Worm (Caenorhabditis elegans) whole organism, L2 larva: ENCODE data around the gene hcf-1.

Experiments
- C34F6.9 ChIP-seq: fragments of 150-350 bp; optimal IDR thresholded peaks from 2 replicates; lab custom pipeline; 2014; ENCODE audit warnings: missing biosample characterization, missing genetic modification characterization
- F13H6.1 ChIP-seq: sonication (generic microtip); optimal IDR thresholded peaks from 2 replicates; lab custom pipeline; 2016; ENCODE audit warnings: missing genetic modification characterization, missing compliant biosample characterization
- Y55F3AM.14 ChIP-seq: fragments of 200-800 bp; sonication (Bioruptor generic); optimal IDR thresholded peaks from 2 replicates; lab custom pipeline; 2018; ENCODE audit warnings: mild to moderate bottlenecking, missing genetic modification characterization, missing compliant biosample characterization
- ama-1 ChIP-seq: fragments of 150-350 bp; optimal IDR thresholded peaks from 2 replicates; lab custom pipeline; 2018; ENCODE audit warnings: inconsistent platforms
- blmp-1 ChIP-seq: sonication (generic microtip); optimal IDR thresholded peaks from 2 replicates; lab custom pipeline; 2017; ENCODE audit warnings: missing genetic modification characterization, mild to moderate bottlenecking, missing compliant biosample characterization, antibody characterized with exemption, moderate library complexity; ENCODE audit not compliant: insufficient read depth
- crh-2 ChIP-seq: sonication (generic microtip); optimal IDR thresholded peaks from 2 replicates; lab custom pipeline; 2017; ENCODE audit warnings: missing biosample characterization, missing genetic modification characterization
- elt-1 ChIP-seq: fragments of 150-350 bp; optimal IDR thresholded peaks from 2 replicates; lab custom pipeline; 2014; ENCODE audit warnings: missing biosample characterization, missing genetic modification characterization
- fos-1 ChIP-seq: fragments of 150-350 bp; optimal IDR thresholded peaks from 2 replicates; lab custom pipeline; 2014; ENCODE audit warnings: missing biosample characterization, missing genetic modification characterization
- lin-11 ChIP-seq: fragments of 150-350 bp; sonication (generic microtip); optimal IDR thresholded peaks from 2 replicates; lab custom pipeline; 2014; ENCODE audit warnings: missing biosample characterization, missing genetic modification characterization, inconsistent platforms, mixed read lengths
- lin-13 ChIP-seq: fragments of 150-350 bp; optimal IDR thresholded peaks from 2 replicates; lab custom pipeline; 2014; ENCODE audit warnings: missing biosample characterization, missing genetic modification reagents, missing genetic modification characterization
- lsy-2 ChIP-seq, 2 experiments: fragments of 150-350 bp in 1 of 2; sonication (generic microtip) in 1 of 2; optimal IDR thresholded peaks; 2 replicates each; lab custom pipeline; 2014 to 2017; ENCODE audit warnings: missing biosample characterization in 2 of 2, missing genetic modification characterization in 2 of 2
- mbf-1 ChIP-seq: sonication (generic microtip); optimal IDR thresholded peaks from 2 replicates; lab custom pipeline; 2017; ENCODE audit warnings: missing biosample characterization, missing genetic modification characterization
- mdl-1 ChIP-seq, 2 experiments: fragments of 150-350 bp in 1 of 2; sonication (generic microtip) in 1 of 2; optimal IDR thresholded peaks; 2 replicates each; lab custom pipeline; 2017; ENCODE audit warnings: missing biosample characterization in 2 of 2, missing genetic modification characterization in 2 of 2
- nhr-10 ChIP-seq: sonication (generic microtip); optimal IDR thresholded peaks from 2 replicates; lab custom pipeline; 2017; ENCODE audit warnings: missing biosample characterization, missing genetic modification characterization
- nhr-11 ChIP-seq: fragments of 150-350 bp; optimal IDR thresholded peaks from 2 replicates; lab custom pipeline; 2014; ENCODE audit warnings: missing biosample characterization, missing genetic modification characterization
- nhr-129 ChIP-seq: fragments of 150-350 bp; optimal IDR thresholded peaks from 2 replicates; lab custom pipeline; 2014; ENCODE audit warnings: missing biosample characterization, missing genetic modification characterization
- nhr-23 ChIP-seq: fragments of 150-350 bp; optimal IDR thresholded peaks from 2 replicates; lab custom pipeline; 2014; ENCODE audit warnings: missing biosample characterization, missing genetic modification reagents, missing genetic modification characterization
- nhr-237 ChIP-seq: fragments of 150-350 bp; optimal IDR thresholded peaks from 2 replicates; lab custom pipeline; 2014; ENCODE audit warnings: missing biosample characterization, missing genetic modification characterization
- nhr-25 ChIP-seq: fragments of 150-350 bp; sonication (generic microtip); optimal IDR thresholded peaks from 3 replicates; lab custom pipeline; 2014; ENCODE audit warnings: missing biosample characterization, missing genetic modification characterization
- nhr-6 ChIP-seq: fragments of 150-350 bp; optimal IDR thresholded peaks from 2 replicates; lab custom pipeline; 2014; ENCODE audit warnings: missing biosample characterization, missing genetic modification characterization
- peb-1 ChIP-seq: fragments of 150-350 bp; optimal IDR thresholded peaks from 2 replicates; lab custom pipeline; 2014; ENCODE audit warnings: missing biosample characterization, missing genetic modification characterization
- sem-4 ChIP-seq: fragments of 150-350 bp; optimal IDR thresholded peaks from 2 replicates; lab custom pipeline; 2014; ENCODE audit warnings: missing biosample characterization, missing genetic modification reagents, missing genetic modification characterization
- skn-1 ChIP-seq: sonication (generic microtip); optimal IDR thresholded peaks from 2 replicates; lab custom pipeline; 2017; ENCODE audit warnings: missing biosample characterization, missing genetic modification characterization
- sma-3 ChIP-seq: sonication (generic microtip); optimal IDR thresholded peaks from 2 replicates; lab custom pipeline; 2016; ENCODE audit warnings: missing genetic modification reagents, missing genetic modification characterization, missing compliant biosample characterization
- sma-9 ChIP-seq, 2 experiments: fragments of 150-350 bp in 1 of 2; sonication (generic microtip) in 1 of 2; optimal IDR thresholded peaks; 2 replicates each; lab custom pipeline; 2014 to 2016; ENCODE audit warnings: missing genetic modification characterization in 2 of 2, mild to moderate bottlenecking in 1 of 2, missing biosample characterization in 1 of 2, missing compliant biosample characterization in 1 of 2, missing genetic modification reagents in 1 of 2, moderate library complexity in 1 of 2
- snpc-4 ChIP-seq: fragments of 150-350 bp; optimal IDR thresholded peaks from 2 replicates; lab custom pipeline; 2014; ENCODE audit warnings: missing biosample characterization, missing genetic modification characterization
- unc-39 ChIP-seq: fragments of 150-350 bp; optimal IDR thresholded peaks from 2 replicates; lab custom pipeline; 2014; ENCODE audit warnings: missing biosample characterization, missing genetic modification characterization
- unc-55 ChIP-seq: fragments of 150-350 bp; sonication (generic microtip); optimal IDR thresholded peaks from 3 replicates; lab custom pipeline; 2014; ENCODE audit warnings: missing biosample characterization, missing genetic modification reagents, missing genetic modification characterization
- unc-62 ChIP-seq: fragments of 150-350 bp; optimal IDR thresholded peaks from 2 replicates; lab custom pipeline; 2014; ENCODE audit warnings: missing biosample characterization, missing genetic modification reagents, missing genetic modification characterization
- ztf-1 ChIP-seq: fragments of 200-800 bp; sonication (Bioruptor generic); conservative IDR thresholded peaks from 2 replicates; pipeline ENCODE4 v1.3.6; 2022; ENCODE audit warnings: missing genetic modification characterization, missing compliant biosample characterization

hcf-1 gene

ce11 chrIV:7815683-7816183 is 41.7 kb upstream of the hcf-1 start, which contains the start of gene cdgs-1:
Gene cdgs-1, minus strand, starts transcription at chrIV:7815733.
- TF ChIP-seq sem-4 = no peak
- TF ChIP-seq ztf-1 (GFP tag; lab: Robert Waterston, UW) = no peak
- no peak for TF ChIP-seq peb-1 (tag; lab: Kevin White, UChicago)
- TF ChIP-seq ama-1 (lab: Kevin White, UChicago) = no peak
- TF ChIP-seq nhr-25 (tag; lab: Kevin White, UChicago) = peak; percentile 30
- peak; percentile 20 for TF ChIP-seq fos-1 (tag; lab: Kevin White, UChicago)
- TF ChIP-seq blmp-1 = no peak
- no peak for TF ChIP-seq sma-3
- TF ChIP-seq snpc-4 (tag; lab: Kevin White, UChicago) = no peak
- peak; percentile 57 for TF ChIP-seq unc-55 (GFP tag; lab: Kevin White, UChicago)
- TF ChIP-seq nhr-129 (tag; lab: Kevin White, UChicago) = peak; percentile 77
- TF ChIP-seq unc-39 (tag; lab: Kevin White, UChicago) = no peak
- peak in 1 of 2 experiments; percentile 59 for TF ChIP-seq lsy-2 (tag; optimal IDR thresholded peaks at IDR 0.05; lab: Kevin White, UChicago)
- TF ChIP-seq mdl-1 (tag; optimal IDR thresholded peaks at IDR 0.05; lab: Kevin White, UChicago) = peak; percentile 62 to 64
- peak; percentile 19 for TF ChIP-seq F13H6.1 (tag; lab: Kevin White, UChicago)
- no peak for TF ChIP-seq lin-11
- TF ChIP-seq elt-1 (tag; lab: Kevin White, UChicago) = no peak
- TF ChIP-seq mbf-1 = no peak
- peak; percentile 63 for TF ChIP-seq sma-9 (GFP tag; optimal IDR thresholded peaks at IDR 0.05; lab: Kevin White, UChicago)
- TF ChIP-seq sma-9 (tag; optimal IDR thresholded peaks at IDR 0.05; lab: Kevin White, UChicago) = no peak
- no peak for TF ChIP-seq nhr-11 (tag; lab: Kevin White, UChicago)
- peak; percentile 73 for TF ChIP-seq C34F6.9 (tag; lab: Kevin White, UChicago)
- TF ChIP-seq crh-2 (tag; lab: Kevin White, UChicago) = peak; percentile 75
- TF ChIP-seq unc-62 = no peak

ce11 chrIV:7812709-7813108 is 38.6 kb upstream of the hcf-1 start, which contains the start of gene zgpa-1:
Gene zgpa-1, minus strand, starts transcription at chrIV:7812809.
- TF ChIP-seq unc-39 (tag; lab: Kevin White, UChicago) = no peak

- TF ChIP-seq nhr-6 (no peak), snpc-4 (tag; lab: Kevin White, UChicago) (no peak), crh-2 (tag; lab: Kevin White, UChicago) (no peak), mbf-1 (no peak), elt-1 (tag; lab: Kevin White, UChicago) (peak; percentile 59), lin-11 (no peak), ama-1 (lab: Kevin White, UChicago) (no peak)
Measured at ce11 chrIV:7808583-7808982, 34.5 kb upstream of the hcf-1 start, which contains the start of gene C33H5.1. Gene C33H5.1, plus strand, starts transcription at chrIV:7808912.

DNA sequence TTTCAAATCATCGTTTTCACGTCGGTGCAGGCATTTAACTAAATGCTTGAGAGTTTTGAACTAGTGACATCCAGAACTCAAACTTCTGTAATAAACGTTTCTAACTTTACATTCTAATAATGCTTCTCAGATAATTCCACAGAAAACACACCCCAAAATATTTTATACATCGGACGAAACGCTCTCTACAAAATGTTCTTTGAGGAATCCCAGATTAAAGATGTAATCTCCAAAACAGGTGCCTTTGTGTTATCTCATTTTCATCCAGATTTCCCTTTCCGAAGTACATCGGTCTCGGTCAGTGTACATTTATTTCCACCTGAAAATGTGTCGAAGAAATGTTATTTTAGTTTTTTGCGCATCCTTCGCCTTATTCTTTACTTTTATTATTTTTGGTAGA is 30.7 kb upstream of the hcf-1 start, which contains the start of gene C33H5.2:
Gene C33H5.2 (plus strand): TSS at position 301 of the 400 bp plus-strand sequence.
- TF ChIP-seq lin-13 (GFP tag; lab: Kevin White, UChicago) (no peak), nhr-10 (tag; lab: Kevin White, UChicago) (no peak), nhr-23 (tag; lab: Kevin White, UChicago) (no peak), lin-11 (no peak), fos-1 (tag; lab: Kevin White, UChicago) (no peak), F13H6.1 (tag; lab: Kevin White, UChicago) (no peak), nhr-237 (tag; lab: Kevin White, UChicago) (no peak), nhr-25 (tag; lab: Kevin White, UChicago) (no peak), sem-4 (no peak), Y55F3AM.14 (GFP tag; lab: Kevin White, UChicago) (no peak), skn-1 (tag; lab: Kevin White, UChicago) (no peak), sma-3 (no peak), snpc-4 (tag; lab: Kevin White, UChicago) (no peak), unc-62 (no peak), mdl-1 (tag; optimal IDR thresholded peaks at IDR 0.05; lab: Kevin White, UChicago) (no peak), C34F6.9 (tag; lab: Kevin White, UChicago) (no peak)

ce11 chrIV:7803250-7803649 is 29.2 kb upstream of the hcf-1 start, which contains the start of gene C33H5.16:
Gene C33H5.16, minus strand, starts transcription at chrIV:7803350.
- TF ChIP-seq unc-62 (no peak), F13H6.1 (tag; lab: Kevin White, UChicago) (no peak), mbf-1 (no peak)
